Worm (Caenorhabditis elegans) whole organism, L3 larva: ENCODE data around the gene H09F14.1.

Experiments used
- R02D3.7 ChIP-seq: fragments of 150-350 bp; optimal IDR thresholded peaks from 2 replicates; lab custom pipeline; 2014; ENCODE audit warnings: missing biosample characterization, missing genetic modification characterization
- ZK546.5 ChIP-seq: sonication (generic microtip); optimal IDR thresholded peaks from 2 replicates; lab custom pipeline; 2017; ENCODE audit warnings: missing biosample characterization, missing genetic modification characterization
- aly-2 ChIP-seq: fragments of 150-350 bp; optimal IDR thresholded peaks from 2 replicates; lab custom pipeline; 2014; ENCODE audit warnings: missing biosample characterization, missing genetic modification characterization
- ceh-28 ChIP-seq: fragments of 150-350 bp; optimal IDR thresholded peaks from 2 replicates; lab custom pipeline; 2014; ENCODE audit warnings: missing biosample characterization, missing genetic modification reagents, missing genetic modification characterization
- ceh-82 ChIP-seq: fragments of 150-350 bp; optimal IDR thresholded peaks from 2 replicates; lab custom pipeline; 2014; ENCODE audit warnings: missing biosample characterization, missing genetic modification characterization
- ceh-9 ChIP-seq: sonication (generic microtip); optimal IDR thresholded peaks from 2 replicates; lab custom pipeline; 2018; ENCODE audit warnings: missing biosample characterization, missing genetic modification characterization
- daf-12 ChIP-seq: fragments of 150-350 bp; optimal IDR thresholded peaks from 2 replicates; lab custom pipeline; 2014; ENCODE audit warnings: missing biosample characterization, missing genetic modification reagents, missing genetic modification characterization
- egl-5 ChIP-seq: fragments of 150-350 bp; optimal IDR thresholded peaks from 2 replicates; lab custom pipeline; 2017; ENCODE audit warnings: missing biosample characterization, missing genetic modification reagents, missing genetic modification characterization, inconsistent platforms
- elt-2 ChIP-seq: sonication (generic microtip); optimal IDR thresholded peaks from 2 replicates; lab custom pipeline; 2016; ENCODE audit warnings: missing genetic modification reagents, mild to moderate bottlenecking, missing genetic modification characterization, missing compliant biosample characterization
- elt-3 ChIP-seq, 3 experiments: fragments of 150-350 bp in 1 of 3; sonication (generic microtip) in 2 of 3; optimal IDR thresholded peaks; 2 replicates in 2 of 3; 4 replicates in 1 of 3; lab custom pipeline; 2014 to 2017; ENCODE audit warnings: missing biosample characterization in 3 of 3, missing genetic modification characterization in 3 of 3
- eor-1 ChIP-seq, 2 experiments: fragments of 150-350 bp; optimal IDR thresholded peaks; 2 replicates each; lab custom pipeline; 2014 to 2018; ENCODE audit warnings: missing biosample characterization in 2 of 2, missing genetic modification characterization in 2 of 2
- fkh-10 ChIP-seq: sonication (generic microtip); optimal IDR thresholded peaks from 2 replicates; lab custom pipeline; 2017; ENCODE audit warnings: missing biosample characterization, missing genetic modification reagents, missing genetic modification characterization
- fos-1 ChIP-seq: fragments of 150-350 bp; optimal IDR thresholded peaks from 2 replicates; lab custom pipeline; 2014; ENCODE audit warnings: missing biosample characterization, missing genetic modification characterization
- hmg-11 ChIP-seq: sonication (generic microtip); optimal IDR thresholded peaks from 2 replicates; lab custom pipeline; 2016; ENCODE audit warnings: missing genetic modification characterization, missing compliant biosample characterization
- jun-1 ChIP-seq: fragments of 150-350 bp; optimal IDR thresholded peaks from 2 replicates; lab custom pipeline; 2014; ENCODE audit warnings: missing biosample characterization, missing genetic modification reagents, missing genetic modification characterization
- lin-15B ChIP-seq: fragments of 150-350 bp; optimal IDR thresholded peaks from 2 replicates; lab custom pipeline; 2014; ENCODE audit warnings: missing biosample characterization, missing genetic modification characterization
- lin-39 ChIP-seq: fragments of 150-350 bp; optimal IDR thresholded peaks from 2 replicates; lab custom pipeline; 2018; ENCODE audit warnings: missing biosample characterization, missing genetic modification reagents, missing genetic modification characterization
- lsy-12 ChIP-seq: sonication (generic microtip); optimal IDR thresholded peaks from 2 replicates; lab custom pipeline; 2016; ENCODE audit warnings: mild to moderate bottlenecking, missing genetic modification characterization, missing compliant biosample characterization
- mdl-1 ChIP-seq: fragments of 150-350 bp; optimal IDR thresholded peaks from 2 replicates; lab custom pipeline; 2014; ENCODE audit warnings: missing biosample characterization, missing genetic modification characterization
- mml-1 ChIP-seq: fragments of 150-350 bp; sonication (generic microtip); optimal IDR thresholded peaks from 3 replicates; lab custom pipeline; 2014; ENCODE audit warnings: missing biosample characterization, missing genetic modification characterization
- nfya-1 ChIP-seq: sonication (generic microtip); optimal IDR thresholded peaks from 2 replicates; lab custom pipeline; 2017; ENCODE audit warnings: missing genetic modification characterization, mild to moderate bottlenecking, missing compliant biosample characterization, antibody characterized with exemption, moderate library complexity; ENCODE audit not compliant: insufficient read depth
- nhr-11 ChIP-seq: fragments of 150-350 bp; optimal IDR thresholded peaks from 2 replicates; lab custom pipeline; 2014; ENCODE audit warnings: missing biosample characterization, missing genetic modification characterization
- nhr-23 ChIP-seq: fragments of 150-350 bp; optimal IDR thresholded peaks from 2 replicates; lab custom pipeline; 2014; ENCODE audit warnings: missing biosample characterization, missing genetic modification reagents, missing genetic modification characterization
- nhr-237 ChIP-seq: fragments of 150-350 bp; optimal IDR thresholded peaks from 2 replicates; lab custom pipeline; 2014; ENCODE audit warnings: missing biosample characterization, missing genetic modification characterization
- nhr-25 ChIP-seq: sonication (generic microtip); optimal IDR thresholded peaks from 2 replicates; lab custom pipeline; 2017; ENCODE audit warnings: missing biosample characterization, missing genetic modification characterization
- nhr-28 ChIP-seq: fragments of 150-350 bp; optimal IDR thresholded peaks from 2 replicates; lab custom pipeline; 2014; ENCODE audit warnings: missing biosample characterization, missing genetic modification characterization
- nhr-43 ChIP-seq: sonication (generic microtip); optimal IDR thresholded peaks from 2 replicates; lab custom pipeline; 2016; ENCODE audit warnings: mild to moderate bottlenecking, missing genetic modification characterization, missing compliant biosample characterization; ENCODE audit not compliant: poor library complexity, severe bottlenecking
- nhr-67 ChIP-seq: fragments of 150-350 bp; optimal IDR thresholded peaks from 2 replicates; lab custom pipeline; 2014; ENCODE audit warnings: missing biosample characterization, missing genetic modification characterization
- nhr-76 ChIP-seq: fragments of 150-350 bp; sonication (generic microtip); optimal IDR thresholded peaks from 5 replicates; lab custom pipeline; 2014; ENCODE audit warnings: missing biosample characterization, missing genetic modification characterization
- nhr-77 ChIP-seq: fragments of 150-350 bp; optimal IDR thresholded peaks from 2 replicates; lab custom pipeline; 2014; ENCODE audit warnings: missing biosample characterization, missing genetic modification characterization
- pha-4 ChIP-seq: fragments of 150-350 bp; optimal IDR thresholded peaks from 2 replicates; lab custom pipeline; 2014; ENCODE audit warnings: missing biosample characterization, missing genetic modification reagents, missing genetic modification characterization
- pqm-1 ChIP-seq: fragments of 150-350 bp; optimal IDR thresholded peaks from 2 replicates; lab custom pipeline; 2017; ENCODE audit warnings: missing biosample characterization, missing genetic modification characterization, inconsistent platforms
- skn-1 ChIP-seq: fragments of 150-350 bp; optimal IDR thresholded peaks from 2 replicates; lab custom pipeline; 2014; ENCODE audit warnings: missing biosample characterization, missing genetic modification characterization
- zag-1 ChIP-seq: fragments of 150-350 bp; optimal IDR thresholded peaks from 2 replicates; lab custom pipeline; 2014; ENCODE audit warnings: missing biosample characterization, missing genetic modification characterization
- ztf-11 ChIP-seq: fragments of 150-350 bp; optimal IDR thresholded peaks from 2 replicates; lab custom pipeline; 2014; ENCODE audit warnings: missing biosample characterization, missing genetic modification characterization
- ztf-4 ChIP-seq: fragments of 150-350 bp; optimal IDR thresholded peaks from 2 replicates; lab custom pipeline; 2014; ENCODE audit warnings: missing biosample characterization, missing genetic modification characterization

H09F14.1 gene

DNA sequence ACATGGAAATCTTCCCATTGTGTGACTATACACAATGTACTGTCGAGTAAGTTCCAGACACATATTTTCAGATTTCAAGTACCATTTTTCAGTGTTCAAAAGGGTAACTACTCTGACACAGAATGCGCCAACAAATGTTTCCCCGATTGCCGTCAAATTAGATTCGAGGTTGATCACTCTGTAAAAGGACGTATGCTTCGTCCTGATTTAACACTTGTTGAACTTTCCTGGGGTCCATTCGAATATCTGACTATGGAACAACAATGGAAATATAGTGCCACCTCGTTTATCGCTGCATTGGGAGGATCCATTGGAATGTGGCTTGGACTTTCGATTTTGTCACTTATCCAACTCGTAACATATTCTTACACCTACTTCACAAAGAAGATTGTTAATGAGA lies 41.2 kb downstream of the H09F14.1 start:
- TF ChIP-seq ceh-82 (tag; lab: Kevin White, UChicago) (no peak), lsy-12 (tag; lab: Kevin White, UChicago) (no peak), ceh-28 (tag; lab: Kevin White, UChicago) (no peak), R02D3.7 (no peak), nhr-25 (tag; lab: Kevin White, UChicago) (no peak), mdl-1 (no peak), nhr-77 (tag; lab: Kevin White, UChicago) (no peak), fos-1 (tag; lab: Kevin White, UChicago) (no peak), hmg-11 (tag; lab: Kevin White, UChicago) (no peak), skn-1 (tag; lab: Kevin White, UChicago) (no peak), nhr-67 (tag; lab: Kevin White, UChicago) (no peak), jun-1 (tag; lab: Kevin White, UChicago) (no peak), elt-3 (tag; optimal IDR thresholded peaks at IDR 0.05; lab: Kevin White, UChicago) (no peak), egl-5 (tag; lab: Kevin White, UChicago) (no peak), nhr-23 (no peak)

DNA sequence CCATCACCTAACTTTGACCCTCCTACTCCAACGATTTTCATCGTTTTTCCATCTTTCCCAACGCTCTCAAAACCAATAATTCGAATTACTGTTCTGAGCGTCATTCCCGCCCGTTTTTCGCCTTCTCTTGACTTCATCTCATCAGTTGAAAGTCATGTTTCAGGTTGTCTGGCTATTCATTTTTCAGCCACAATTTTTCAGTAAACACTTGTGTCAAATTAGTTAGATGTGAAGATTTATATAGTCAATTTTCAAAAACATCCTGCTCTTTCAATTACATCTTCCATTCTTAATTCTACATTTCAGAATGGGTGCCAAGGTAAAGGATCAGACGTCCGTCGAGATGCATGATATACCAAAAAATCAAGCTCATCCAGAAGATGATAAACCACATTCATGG lies 42.8 kb downstream of the H09F14.1 start, which contains the start of gene del-6:
TSS of gene del-6 (plus strand) at position 301 of the 400 bp plus-strand sequence.
- TF ChIP-seq lin-39 (tag; lab: Kevin White, UChicago) (no peak), nhr-43 (tag; lab: Kevin White, UChicago) (no peak), mdl-1 (no peak), ztf-4 (tag; lab: Kevin White, UChicago) (no peak), R02D3.7 (no peak), nhr-11 (tag; lab: Kevin White, UChicago) (no peak), ceh-9 (tag; lab: Kevin White, UChicago) (no peak), aly-2 (tag; lab: Kevin White, UChicago) (no peak), nfya-1 (tag; lab: Kevin White, UChicago) (no peak), fkh-10 (GFP tag; lab: Kevin White, UChicago) (no peak), skn-1 (tag; lab: Kevin White, UChicago) (no peak), nhr-237 (tag; lab: Kevin White, UChicago) (no peak), elt-3 (tag; optimal IDR thresholded peaks at IDR 0.05; lab: Kevin White, UChicago) (no peak), nhr-76 (tag; lab: Kevin White, UChicago) (no peak)

DNA sequence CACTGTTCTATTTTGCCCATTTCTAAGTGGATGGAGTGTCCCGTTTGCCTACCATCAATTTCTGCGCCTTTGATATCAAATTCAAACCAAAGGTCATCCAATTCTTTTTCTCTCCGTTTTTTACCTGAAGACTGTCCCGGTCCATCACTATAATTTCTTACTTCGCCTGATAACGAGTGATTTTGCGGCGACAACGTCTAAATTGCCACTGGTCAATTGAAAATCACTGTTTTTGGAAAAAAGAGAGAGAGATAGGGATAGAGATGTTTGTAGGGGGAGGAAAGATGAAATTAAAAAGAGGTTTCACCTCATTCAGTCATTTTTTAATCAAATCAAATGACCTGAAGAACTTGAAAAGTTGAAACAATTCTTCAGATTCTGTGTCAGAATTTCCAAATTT lies 43.9 kb downstream of the H09F14.1 start:
- TF ChIP-seq nhr-237 (tag; lab: Kevin White, UChicago) (no peak), ZK546.5 (no peak), mdl-1 (no peak), daf-12 (tag; lab: Kevin White, UChicago) (no peak), ceh-28 (tag; lab: Kevin White, UChicago) (no peak), eor-1 (tag; optimal IDR thresholded peaks at IDR 0.05; lab: Kevin White, UChicago) (no peak), elt-3 (tag; optimal IDR thresholded peaks at IDR 0.05; lab: Kevin White, UChicago) (peak in 1 of 3 experiments; percentile 1)

DNA sequence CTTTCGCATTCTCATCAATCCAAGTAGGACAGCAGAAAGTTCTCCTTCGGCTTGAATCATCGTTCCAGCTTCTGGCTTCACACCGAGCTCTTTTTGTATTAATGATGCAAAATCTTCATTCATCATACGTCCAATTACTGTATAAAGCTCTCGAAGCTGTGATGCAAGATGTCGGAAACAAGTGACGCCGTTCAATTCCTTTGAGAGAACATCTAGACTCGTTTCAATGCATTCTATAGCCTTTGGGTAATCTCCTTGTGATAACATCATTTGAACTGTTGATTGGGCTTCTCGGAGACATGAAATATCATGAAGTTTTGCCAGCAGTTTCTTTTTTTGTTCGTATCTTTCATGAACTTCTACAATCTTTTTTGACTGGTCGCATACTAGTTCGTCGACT lies 46.9 kb downstream of the H09F14.1 start:
- TF ChIP-seq lin-39 (tag; lab: Kevin White, UChicago) (no peak), nfya-1 (tag; lab: Kevin White, UChicago) (no peak), nhr-76 (tag; lab: Kevin White, UChicago) (no peak), skn-1 (tag; lab: Kevin White, UChicago) (no peak)

DNA sequence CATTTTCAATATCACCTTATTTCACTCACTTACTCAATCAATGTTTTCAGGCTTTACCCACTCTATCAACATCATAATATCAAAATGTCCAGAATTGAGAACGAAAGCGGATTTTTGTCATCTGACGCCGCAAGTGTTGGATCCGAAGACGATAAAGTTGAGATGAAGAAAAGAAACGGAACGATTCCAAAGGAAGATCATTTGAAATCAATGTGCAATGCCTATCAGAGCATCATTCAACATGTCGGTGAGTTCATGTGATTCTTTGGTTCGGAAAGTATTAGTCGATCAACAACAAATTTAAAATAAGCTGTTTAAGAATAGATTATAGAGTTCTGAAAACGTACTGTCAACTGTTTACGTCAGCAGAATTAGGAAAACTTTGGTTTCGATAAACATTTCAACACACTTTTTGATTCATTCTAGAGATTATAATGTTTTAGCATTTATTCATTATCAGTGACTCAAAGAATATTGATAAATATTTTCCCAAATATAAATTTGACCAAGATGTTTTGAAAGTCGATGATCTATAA lies 50.5 kb downstream of the H09F14.1 start, which contains the start of gene cat-4:
TSS of gene cat-4 (plus strand) at position 51 of the 536 bp plus-strand sequence.
- no peak for TF ChIP-seq lin-39 (tag; lab: Kevin White, UChicago)
- no peak for TF ChIP-seq ztf-11
- no peak for TF ChIP-seq ZK546.5
- peak; percentile 68 for TF ChIP-seq pqm-1 (tag; lab: Kevin White, UChicago)
- peak; percentile 8 for TF ChIP-seq jun-1 (tag; lab: Kevin White, UChicago)
- TF ChIP-seq elt-2: peak; percentile 79
- no peak for TF ChIP-seq skn-1 (tag; lab: Kevin White, UChicago)
- TF ChIP-seq fkh-10 (GFP tag; lab: Kevin White, UChicago): no peak
- no peak for TF ChIP-seq lin-15B
- no peak for TF ChIP-seq nhr-11 (tag; lab: Kevin White, UChicago)
- no peak for TF ChIP-seq pha-4 (tag; lab: Kevin White, UChicago)
- TF ChIP-seq zag-1 (tag; lab: Kevin White, UChicago): no peak
- TF ChIP-seq nhr-67 (tag; lab: Kevin White, UChicago): no peak
- no peak for TF ChIP-seq nhr-28 (tag; lab: Kevin White, UChicago)
- TF ChIP-seq mml-1 (tag; lab: Kevin White, UChicago): no peak
- TF ChIP-seq, all 47 proteins: peak for 3
